Worm (Caenorhabditis elegans): ENCODE results near the gene gex-4.

The gex-4 gene

ce11 chrIII:12250114-12250792 is 31.8 kb upstream of the gex-4 start, which contains the start of the genes tim-1 and Y75B8A.23 (continued):
- TF ChIP-seq ztf-3 (GFP tag; optimal IDR thresholded peaks at IDR 0.05): peak; percentile 67
- peak; percentile 84 for TF ChIP-seq tbp1 (GFP tag; optimal IDR thresholded peaks at IDR 0.05)
- 0 out of 2 replicates have a peak, but pooled peaks have one; percentile 6 for TF ChIP-seq nfya-2 (GFP tag; IDR thresholded peaks at IDR 0.05)
- peak; percentile 68 for TF ChIP-seq attf-3 (GFP tag; conservative IDR thresholded peaks at IDR 0.05)
- peak; percentile 90 for TF ChIP-seq fkh-3 (tag; optimal IDR thresholded peaks at IDR 0.05)
- TF ChIP-seq aptf-3 (GFP tag; IDR thresholded peaks at IDR 0.05): 0 out of 2 replicates have a peak, but pooled peaks have one; percentile 10
- no peak for TF ChIP-seq pha-4 (tag; optimal IDR thresholded peaks at IDR 0.05)
- peak; percentile 87 for TF ChIP-seq ztf-28 (GFP tag; IDR thresholded peaks at IDR 0.05)
- TF ChIP-seq lsl-1 (GFP tag; optimal IDR thresholded peaks at IDR 0.05): peak; percentile 84
- peak; percentile 27 for TF ChIP-seq nhr-179 (tag; optimal IDR thresholded peaks at IDR 0.05)
- TF ChIP-seq attf-6 (GFP tag; IDR thresholded peaks at IDR 0.05): peak; percentile 99
- peak; percentile 94 for TF ChIP-seq rcor-1 (GFP tag; IDR thresholded peaks at IDR 0.05)
- TF ChIP-seq snpc-3.4 (tag; optimal IDR thresholded peaks at IDR 0.05): peak; percentile 99
- peak; percentile 45 for TF ChIP-seq ceh-79 (tag; optimal IDR thresholded peaks at IDR 0.05)
- TF ChIP-seq ccch-3 (GFP tag; optimal IDR thresholded peaks at IDR 0.05): no peak
- peak; percentile 63; the same call in 1 of the 2 replicates for TF ChIP-seq egl-18 (GFP tag; IDR thresholded peaks at IDR 0.05)
- no peak for TF ChIP-seq F57A8.1 (GFP tag; optimal IDR thresholded peaks at IDR 0.05)
- peak; percentile 56 for TF ChIP-seq hlh-12 (tag; optimal IDR thresholded peaks at IDR 0.05)
- TF ChIP-seq repo-1 (tag; optimal IDR thresholded peaks at IDR 0.05): peak; percentile 92
- peak; percentile 95 for TF ChIP-seq tlf-1 (GFP tag; optimal IDR thresholded peaks at IDR 0.05)
- peak; percentile 90 for TF ChIP-seq ceh-91 (GFP tag; IDR thresholded peaks at IDR 0.05)
- TF ChIP-seq dpl-1 (GFP tag; optimal IDR thresholded peaks at IDR 0.05): peak; percentile 94
- TF ChIP-seq C06A6.2 (GFP tag; conservative IDR thresholded peaks at IDR 0.05): peak; percentile 81
- no peak for TF ChIP-seq nhr-120 (GFP tag; IDR thresholded peaks at IDR 0.05)
- TF ChIP-seq sea-2 (GFP tag; IDR thresholded peaks at IDR 0.05): peak; percentile 70; the same call in 1 of the 2 replicates
- TF ChIP-seq hlh-26 (GFP tag; conservative IDR thresholded peaks at IDR 0.05): no peak
- TF ChIP-seq F22D6.2 (tag; optimal IDR thresholded peaks at IDR 0.05): peak; percentile 64
- TF ChIP-seq zim-3 (tag; optimal IDR thresholded peaks at IDR 0.05): peak; percentile 59
- no peak for TF ChIP-seq tbx-9 (tag; optimal IDR thresholded peaks at IDR 0.05; ENCODE audit: borderline replicate concordance)
- TF ChIP-seq xnd-1 (tag; optimal IDR thresholded peaks at IDR 0.05): peak; percentile 77
- no peak for TF ChIP-seq ztf-25 (GFP tag; IDR thresholded peaks at IDR 0.05)
- TF ChIP-seq Y79H2A.3 (GFP tag; conservative IDR thresholded peaks at IDR 0.05): no peak; the same call in 1 of the 2 replicates
- TF ChIP-seq sdz-38 (tag; optimal IDR thresholded peaks at IDR 0.05): peak; percentile 30
- peak; percentile 74 for TF ChIP-seq ztf-18 (tag; optimal IDR thresholded peaks at IDR 0.05)
- peak; percentile 65 for TF ChIP-seq hrde-1 (tag; optimal IDR thresholded peaks at IDR 0.05; ENCODE audit: borderline replicate concordance)
- TF ChIP-seq attf-5 (GFP tag; optimal IDR thresholded peaks at IDR 0.05): peak; percentile 89
- 0 out of 2 replicates have a peak, but pooled peaks have one; percentile 62 for TF ChIP-seq cebp-2 (GFP tag; IDR thresholded peaks at IDR 0.05)
- peak; percentile 97 for TF ChIP-seq Y95B8A.8 (GFP tag; IDR thresholded peaks at IDR 0.05)
- no peak for TF ChIP-seq mxl-1 (tag; optimal IDR thresholded peaks at IDR 0.05)
- TF ChIP-seq chd-7 (tag; optimal IDR thresholded peaks at IDR 0.05): peak; percentile 78
- TF ChIP-seq ekl-4 (GFP tag; IDR thresholded peaks at IDR 0.05): peak; percentile 95
- peak; percentile 91 for TF ChIP-seq athp-1 (tag; optimal IDR thresholded peaks at IDR 0.05)
- peak; percentile 98 for TF ChIP-seq pbrm-1 (GFP tag; IDR thresholded peaks at IDR 0.05)
- peak; percentile 86 for TF ChIP-seq egl-44 (GFP tag; IDR thresholded peaks at IDR 0.05)
- TF ChIP-seq zfh-2 (GFP tag; conservative IDR thresholded peaks at IDR 0.05): peak; percentile 92
- TF ChIP-seq hmg-20 (GFP tag; IDR thresholded peaks at IDR 0.05): peak; percentile 82
- no peak for TF ChIP-seq ZK185.1 (tag; optimal IDR thresholded peaks at IDR 0.05; ENCODE audit: poor library complexity, severe bottlenecking)
- peak; percentile 98 for TF ChIP-seq hmg-1.2 (GFP tag; IDR thresholded peaks at IDR 0.05)

All from whole organism, young adult.